Worm (Caenorhabditis elegans): ENCODE results near the gene R02D5.8.

- no peak for TF ChIP-seq hlh-1 (tag; optimal IDR thresholded peaks at IDR 0.05)
- no peak for TF ChIP-seq unc-39 (tag; optimal IDR thresholded peaks at IDR 0.05)
- no peak for TF ChIP-seq bed-3 (GFP tag; optimal IDR thresholded peaks at IDR 0.05)
- TF ChIP-seq cnd-1 (tag; optimal IDR thresholded peaks at IDR 0.05) = no peak
- TF ChIP-seq lin-13 (tag; optimal IDR thresholded peaks at IDR 0.05) = no peak
- TF ChIP-seq unc-62 (GFP tag; optimal IDR thresholded peaks at IDR 0.05) = no peak
- no peak for TF ChIP-seq blmp-1 (tag; optimal IDR thresholded peaks at IDR 0.05)
- no peak for TF ChIP-seq elt-1 (tag; optimal IDR thresholded peaks at IDR 0.05; ENCODE audit: borderline replicate concordance, insufficient read depth)
- TF ChIP-seq snpc-4 (tag; optimal IDR thresholded peaks at IDR 0.05) = no peak
- no peak for TF ChIP-seq ztf-11 (tag; optimal IDR thresholded peaks at IDR 0.05)
Observed at ce11 chrV:14478979-14479378, 40.2 kb downstream of the R02D5.8 start, which contains the start of gene clec-55.

Measured in whole organism, mixed stage, embryonic.